Worm (Caenorhabditis elegans) whole organism, L3 larva: ENCODE measurements around the gene nsy-1.

Source experiments
- ZK546.5 ChIP-seq: sonication (generic microtip); optimal IDR thresholded peaks from 2 replicates; lab custom pipeline; 2017; ENCODE audit warnings: missing biosample characterization, missing genetic modification characterization
- aly-2 ChIP-seq: fragments of 150-350 bp; optimal IDR thresholded peaks from 2 replicates; lab custom pipeline; 2014; ENCODE audit warnings: missing biosample characterization, missing genetic modification characterization
- ama-1 ChIP-seq: fragments of 150-350 bp; optimal IDR thresholded peaks from 2 replicates; lab custom pipeline; 2018
- ceh-16 ChIP-seq: sonication (generic microtip); optimal IDR thresholded peaks from 2 replicates; lab custom pipeline; 2017; ENCODE audit warnings: missing biosample characterization, missing genetic modification characterization
- ceh-28 ChIP-seq: fragments of 150-350 bp; optimal IDR thresholded peaks from 2 replicates; lab custom pipeline; 2014; ENCODE audit warnings: missing biosample characterization, missing genetic modification reagents, missing genetic modification characterization
- ceh-82 ChIP-seq: fragments of 150-350 bp; optimal IDR thresholded peaks from 2 replicates; lab custom pipeline; 2014; ENCODE audit warnings: missing biosample characterization, missing genetic modification characterization
- ceh-9 ChIP-seq: sonication (generic microtip); optimal IDR thresholded peaks from 2 replicates; lab custom pipeline; 2018; ENCODE audit warnings: missing biosample characterization, missing genetic modification characterization
- daf-12 ChIP-seq: fragments of 150-350 bp; optimal IDR thresholded peaks from 2 replicates; lab custom pipeline; 2014; ENCODE audit warnings: missing biosample characterization, missing genetic modification reagents, missing genetic modification characterization
- egl-27 ChIP-seq: sonication (generic microtip); optimal IDR thresholded peaks from 4 replicates; lab custom pipeline; 2017; ENCODE audit warnings: missing biosample characterization, missing genetic modification reagents, missing genetic modification characterization
- egl-5 ChIP-seq: fragments of 150-350 bp; optimal IDR thresholded peaks from 2 replicates; lab custom pipeline; 2017; ENCODE audit warnings: missing biosample characterization, missing genetic modification reagents, missing genetic modification characterization, inconsistent platforms
- elt-2 ChIP-seq: sonication (generic microtip); optimal IDR thresholded peaks from 2 replicates; lab custom pipeline; 2016; ENCODE audit warnings: missing genetic modification reagents, mild to moderate bottlenecking, missing genetic modification characterization, missing compliant biosample characterization
- elt-3 ChIP-seq, 3 experiments: fragments of 150-350 bp in 1 of 3; sonication (generic microtip) in 2 of 3; optimal IDR thresholded peaks; 2 replicates in 2 of 3; 4 replicates in 1 of 3; lab custom pipeline; 2014 to 2017; ENCODE audit warnings: missing biosample characterization in 3 of 3, missing genetic modification characterization in 3 of 3
- eor-1 ChIP-seq, 2 experiments: fragments of 150-350 bp; optimal IDR thresholded peaks; 2 replicates each; lab custom pipeline; 2014 to 2018; ENCODE audit warnings: missing biosample characterization in 2 of 2, missing genetic modification characterization in 2 of 2
- fkh-2 ChIP-seq: fragments of 150-350 bp; optimal IDR thresholded peaks from 2 replicates; lab custom pipeline; 2014; ENCODE audit warnings: missing biosample characterization, missing genetic modification reagents, missing genetic modification characterization
- fos-1 ChIP-seq: fragments of 150-350 bp; optimal IDR thresholded peaks from 2 replicates; lab custom pipeline; 2014; ENCODE audit warnings: missing biosample characterization, missing genetic modification characterization
- hmg-11 ChIP-seq: sonication (generic microtip); optimal IDR thresholded peaks from 2 replicates; lab custom pipeline; 2016; ENCODE audit warnings: missing genetic modification characterization, missing compliant biosample characterization
- jun-1 ChIP-seq: fragments of 150-350 bp; optimal IDR thresholded peaks from 2 replicates; lab custom pipeline; 2014; ENCODE audit warnings: missing biosample characterization, missing genetic modification reagents, missing genetic modification characterization
- lin-15B ChIP-seq: fragments of 150-350 bp; optimal IDR thresholded peaks from 2 replicates; lab custom pipeline; 2014; ENCODE audit warnings: missing biosample characterization, missing genetic modification characterization
- lin-39 ChIP-seq: fragments of 150-350 bp; optimal IDR thresholded peaks from 2 replicates; lab custom pipeline; 2018; ENCODE audit warnings: missing biosample characterization, missing genetic modification reagents, missing genetic modification characterization
- lsy-12 ChIP-seq: sonication (generic microtip); optimal IDR thresholded peaks from 2 replicates; lab custom pipeline; 2016; ENCODE audit warnings: mild to moderate bottlenecking, missing genetic modification characterization, missing compliant biosample characterization
- mml-1 ChIP-seq: fragments of 150-350 bp; sonication (generic microtip); optimal IDR thresholded peaks from 3 replicates; lab custom pipeline; 2014; ENCODE audit warnings: missing biosample characterization, missing genetic modification characterization
- nfya-1 ChIP-seq: sonication (generic microtip); optimal IDR thresholded peaks from 2 replicates; lab custom pipeline; 2017; ENCODE audit warnings: missing genetic modification characterization, mild to moderate bottlenecking, missing compliant biosample characterization, antibody characterized with exemption, moderate library complexity; ENCODE audit not compliant: insufficient read depth
- nhr-11 ChIP-seq: fragments of 150-350 bp; optimal IDR thresholded peaks from 2 replicates; lab custom pipeline; 2014; ENCODE audit warnings: missing biosample characterization, missing genetic modification characterization
- nhr-12 ChIP-seq: fragments of 150-350 bp; optimal IDR thresholded peaks from 2 replicates; lab custom pipeline; 2014; ENCODE audit warnings: missing biosample characterization, missing genetic modification characterization
- nhr-23 ChIP-seq: fragments of 150-350 bp; optimal IDR thresholded peaks from 2 replicates; lab custom pipeline; 2014; ENCODE audit warnings: missing biosample characterization, missing genetic modification reagents, missing genetic modification characterization
- nhr-237 ChIP-seq: fragments of 150-350 bp; optimal IDR thresholded peaks from 2 replicates; lab custom pipeline; 2014; ENCODE audit warnings: missing biosample characterization, missing genetic modification characterization
- nhr-25 ChIP-seq: sonication (generic microtip); optimal IDR thresholded peaks from 2 replicates; lab custom pipeline; 2017; ENCODE audit warnings: missing biosample characterization, missing genetic modification characterization
- nhr-43 ChIP-seq: sonication (generic microtip); optimal IDR thresholded peaks from 2 replicates; lab custom pipeline; 2016; ENCODE audit warnings: mild to moderate bottlenecking, missing genetic modification characterization, missing compliant biosample characterization; ENCODE audit not compliant: poor library complexity, severe bottlenecking
- nhr-67 ChIP-seq: fragments of 150-350 bp; optimal IDR thresholded peaks from 2 replicates; lab custom pipeline; 2014; ENCODE audit warnings: missing biosample characterization, missing genetic modification characterization
- nhr-77 ChIP-seq: fragments of 150-350 bp; optimal IDR thresholded peaks from 2 replicates; lab custom pipeline; 2014; ENCODE audit warnings: missing biosample characterization, missing genetic modification characterization
- pha-4 ChIP-seq: fragments of 150-350 bp; optimal IDR thresholded peaks from 2 replicates; lab custom pipeline; 2014; ENCODE audit warnings: missing biosample characterization, missing genetic modification reagents, missing genetic modification characterization
- pqm-1 ChIP-seq: fragments of 150-350 bp; optimal IDR thresholded peaks from 2 replicates; lab custom pipeline; 2017; ENCODE audit warnings: missing biosample characterization, missing genetic modification characterization, inconsistent platforms
- sea-2 ChIP-seq: fragments of 150-350 bp; sonication (generic microtip); optimal IDR thresholded peaks from 4 replicates; lab custom pipeline; 2014; ENCODE audit warnings: missing biosample characterization, missing genetic modification reagents, missing genetic modification characterization
- skn-1 ChIP-seq: fragments of 150-350 bp; optimal IDR thresholded peaks from 2 replicates; lab custom pipeline; 2014; ENCODE audit warnings: missing biosample characterization, missing genetic modification characterization
- snpc-4 ChIP-seq: fragments of 150-350 bp; optimal IDR thresholded peaks from 2 replicates; lab custom pipeline; 2014; ENCODE audit warnings: missing biosample characterization, missing genetic modification characterization
- unc-39 ChIP-seq: sonication (generic microtip); optimal IDR thresholded peaks from 4 replicates; lab custom pipeline; 2017; ENCODE audit warnings: missing biosample characterization, missing genetic modification characterization
- unc-62 ChIP-seq: fragments of 150-350 bp; sonication (generic microtip); optimal IDR thresholded peaks from 4 replicates; lab custom pipeline; 2014; ENCODE audit warnings: missing biosample characterization, missing genetic modification reagents, missing genetic modification characterization
- ztf-11 ChIP-seq: fragments of 150-350 bp; optimal IDR thresholded peaks from 2 replicates; lab custom pipeline; 2014; ENCODE audit warnings: missing biosample characterization, missing genetic modification characterization
- ztf-4 ChIP-seq: fragments of 150-350 bp; optimal IDR thresholded peaks from 2 replicates; lab custom pipeline; 2014; ENCODE audit warnings: missing biosample characterization, missing genetic modification characterization

The nsy-1 gene

ce11 chrII:5018578-5018977, 4.0 kb upstream of the nsy-1 start:
- TF ChIP-seq hmg-11 (tag; lab: Kevin White, UChicago) (no peak), elt-3 (tag; optimal IDR thresholded peaks at IDR 0.05; lab: Kevin White, UChicago) (no peak), nhr-67 (no peak), nhr-237 (tag; lab: Kevin White, UChicago) (no peak), daf-12 (tag; lab: Kevin White, UChicago) (no peak), ama-1 (lab: Kevin White, UChicago) (no peak), sea-2 (no peak)

DNA sequence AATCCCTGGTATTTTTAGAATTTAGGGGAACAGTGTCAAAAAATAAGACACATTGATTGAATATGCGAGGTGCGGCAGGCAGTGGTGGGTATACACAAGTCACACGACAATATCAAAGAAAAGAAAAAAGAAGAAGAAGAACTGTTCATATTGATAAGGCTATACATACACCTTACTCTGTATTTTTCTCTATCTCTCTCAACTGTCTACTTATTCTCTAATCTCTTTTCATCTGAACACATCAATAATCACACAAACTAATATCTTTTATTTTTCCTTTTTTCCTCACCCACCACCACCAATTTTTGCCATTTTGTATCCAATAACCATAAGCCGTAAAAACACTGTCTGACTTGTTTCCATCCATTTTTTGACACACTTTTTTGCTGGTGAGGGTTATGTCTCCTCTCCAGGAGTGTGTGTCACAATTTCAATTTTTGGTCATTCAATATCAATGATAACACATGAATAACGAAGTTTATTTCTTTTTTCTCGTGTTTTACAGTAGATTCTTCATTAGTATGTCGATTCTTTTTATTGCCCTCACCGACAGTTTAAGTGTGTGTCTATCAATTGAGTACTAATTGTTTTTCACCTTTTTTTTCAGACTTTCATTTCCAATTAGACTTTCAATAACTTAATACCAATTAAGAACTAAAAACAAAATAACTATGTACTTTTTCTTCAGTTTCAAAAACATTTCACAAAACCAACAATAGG, 3.0 kb upstream of the nsy-1 start:
- TF ChIP-seq jun-1 (peak; percentile 54), pqm-1 (tag; lab: Kevin White, UChicago) (peak; percentile 45), fkh-2 (tag; lab: Kevin White, UChicago) (no peak), ceh-16 (no peak), nhr-23 (tag; lab: Kevin White, UChicago) (peak; percentile 15), ama-1 (lab: Kevin White, UChicago) (no peak), nhr-11 (tag; lab: Kevin White, UChicago) (no peak), sea-2 (no peak), nfya-1 (peak; percentile 7), hmg-11 (tag; lab: Kevin White, UChicago) (no peak), unc-39 (tag; lab: Kevin White, UChicago) (no peak), nhr-43 (tag; lab: Kevin White, UChicago) (peak; percentile 59), nhr-12 (tag; lab: Kevin White, UChicago) (no peak), nhr-25 (tag; lab: Kevin White, UChicago) (peak; percentile 67), pha-4 (peak; percentile 28), mml-1 (no peak), ceh-28 (tag; lab: Kevin White, UChicago) (peak; percentile 32), ZK546.5 (tag; lab: Kevin White, UChicago) (no peak), skn-1 (tag; lab: Kevin White, UChicago) (no peak), nhr-67 (no peak), eor-1 (tag; optimal IDR thresholded peaks at IDR 0.05; lab: Kevin White, UChicago) (no peak), elt-3 (tag; optimal IDR thresholded peaks at IDR 0.05; lab: Kevin White, UChicago) (no peak), nhr-237 (tag; lab: Kevin White, UChicago) (no peak), lin-39 (tag; lab: Kevin White, UChicago) (no peak), snpc-4 (tag; lab: Kevin White, UChicago) (no peak), aly-2 (no peak), fos-1 (tag; lab: Kevin White, UChicago) (no peak), egl-27 (tag; lab: Kevin White, UChicago) (no peak), ceh-82 (no peak), ztf-11 (tag; lab: Kevin White, UChicago) (no peak), nhr-77 (tag; lab: Kevin White, UChicago) (no peak), ceh-9 (tag; lab: Kevin White, UChicago) (no peak), unc-62 (GFP tag; lab: Kevin White, UChicago) (no peak), elt-2 (tag; lab: Kevin White, UChicago) (peak; percentile 100), ztf-4 (tag; lab: Kevin White, UChicago) (no peak), egl-5 (tag; lab: Kevin White, UChicago) (no peak)

DNA sequence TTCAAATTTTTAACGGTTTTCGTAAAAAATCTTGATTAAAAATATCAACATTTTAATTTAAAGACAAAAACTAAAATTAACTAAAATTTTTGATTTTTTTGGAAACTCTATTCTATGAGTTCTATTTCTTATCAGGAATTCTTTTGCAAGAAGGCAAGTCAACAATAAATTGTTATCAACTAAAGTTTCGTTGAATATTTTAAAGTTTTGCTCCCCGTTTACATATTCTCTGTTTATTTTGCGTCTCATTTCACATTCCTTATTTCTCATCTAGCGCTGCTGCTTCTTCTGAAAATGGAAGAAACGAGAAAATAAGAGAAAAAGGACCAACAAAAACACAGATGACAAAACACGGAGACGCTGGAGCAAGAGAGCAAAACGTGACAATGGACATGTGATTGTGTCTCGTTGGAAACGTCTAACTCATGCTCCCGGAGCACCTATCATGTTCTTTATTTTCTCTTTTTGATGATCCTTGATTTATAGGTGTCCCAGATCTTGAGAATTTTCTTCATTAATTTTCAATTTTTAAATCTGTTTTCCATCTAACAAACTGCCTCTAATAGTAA, 2.0 kb upstream of the nsy-1 start:
- TF ChIP-seq elt-3 (tag; optimal IDR thresholded peaks at IDR 0.05; lab: Kevin White, UChicago) (no peak), lsy-12 (tag; lab: Kevin White, UChicago) (no peak), lin-15B (tag; lab: Kevin White, UChicago) (no peak), nhr-77 (tag; lab: Kevin White, UChicago) (no peak), nfya-1 (no peak), unc-62 (GFP tag; lab: Kevin White, UChicago) (no peak), skn-1 (tag; lab: Kevin White, UChicago) (no peak), unc-39 (tag; lab: Kevin White, UChicago) (no peak), egl-27 (tag; lab: Kevin White, UChicago) (no peak), nhr-43 (tag; lab: Kevin White, UChicago) (no peak), elt-2 (tag; lab: Kevin White, UChicago) (peak; percentile 88), pha-4 (peak; percentile 33)
